Worm (Caenorhabditis elegans) whole organism, late embryonic: ENCODE results near the gene egl-27.

ENCODE experiments used
- C08G9.2 ChIP-seq: sonication (generic microtip); optimal IDR thresholded peaks from 2 replicates; lab custom pipeline; 2016; ENCODE audit warnings: mild to moderate bottlenecking, missing genetic modification characterization, moderate library complexity, missing compliant biosample characterization
- ets-4 ChIP-seq: sonication (generic microtip); optimal IDR thresholded peaks from 2 replicates; lab custom pipeline; 2016; ENCODE audit warnings: missing genetic modification characterization, missing compliant biosample characterization
- hlh-13 ChIP-seq: fragments of 200-800 bp; sonication (Bioruptor generic); optimal IDR thresholded peaks from 2 replicates; lab custom pipeline; 2018; ENCODE audit warnings: mild to moderate bottlenecking, missing genetic modification characterization, missing compliant biosample characterization
- lin-11 ChIP-seq: fragments of 200-800 bp; sonication (Bioruptor generic); optimal IDR thresholded peaks from 2 replicates; lab custom pipeline; 2018; ENCODE audit warnings: mild to moderate bottlenecking, missing genetic modification characterization, missing compliant biosample characterization
- odd-2 ChIP-seq: sonication (generic microtip); optimal IDR thresholded peaks from 2 replicates; lab custom pipeline; 2017; ENCODE audit warnings: antibody characterized with exemption, mild to moderate bottlenecking, missing genetic modification characterization, missing compliant biosample characterization
- tbx-2 ChIP-seq: sonication (generic microtip); optimal IDR thresholded peaks from 2 replicates; lab custom pipeline; 2016; ENCODE audit warnings: missing genetic modification characterization, missing compliant biosample characterization
- tbx-7 ChIP-seq: sonication (generic microtip); optimal IDR thresholded peaks from 2 replicates; lab custom pipeline; 2016; ENCODE audit warnings: missing genotype, missing genetic modification characterization, missing compliant biosample characterization

ce11 chrII:6877881-6878280 is 43.1 kb downstream of the egl-27 start:
- TF ChIP-seq tbx-7 (tag; lab: Kevin White, UChicago), result no peak
- no peak for TF ChIP-seq lin-11 (tag; lab: Kevin White, UChicago)
- TF ChIP-seq C08G9.2, result no peak
- TF ChIP-seq tbx-2, result no peak
- no peak for TF ChIP-seq ets-4
- no peak for TF ChIP-seq hlh-13 (GFP tag; lab: Kevin White, UChicago)
- TF ChIP-seq odd-2 (tag; lab: Kevin White, UChicago), result no peak
